Worm (Caenorhabditis elegans) whole organism, young adult: ENCODE measurements around the gene W06D12.6.

ENCODE experiments used
- ama-1 ChIP-seq, 3 experiments: fragments of 150-350 bp in 1 of 3; sonication (generic microtip) in 2 of 3; optimal IDR thresholded peaks; 2 replicates each; lab custom pipeline; 2014 to 2018; ENCODE audit warnings: missing biosample characterization in 2 of 3, missing genetic modification characterization in 2 of 3, missing genetic modification reagents in 2 of 3
- lin-35 ChIP-seq, 3 experiments: fragments of 150-350 bp in 2 of 3; sonication (generic microtip) in 1 of 3; optimal IDR thresholded peaks; 2 replicates each; lab custom pipeline; 2014 to 2018; ENCODE audit warnings: missing biosample characterization in 3 of 3, missing genetic modification characterization in 3 of 3, missing genetic modification reagents in 3 of 3
- unc-130 ChIP-seq: sonication (generic microtip); optimal IDR thresholded peaks from 2 replicates; lab custom pipeline; 2016; ENCODE audit warnings: missing genetic modification reagents, missing genetic modification characterization, missing compliant biosample characterization

DNA sequence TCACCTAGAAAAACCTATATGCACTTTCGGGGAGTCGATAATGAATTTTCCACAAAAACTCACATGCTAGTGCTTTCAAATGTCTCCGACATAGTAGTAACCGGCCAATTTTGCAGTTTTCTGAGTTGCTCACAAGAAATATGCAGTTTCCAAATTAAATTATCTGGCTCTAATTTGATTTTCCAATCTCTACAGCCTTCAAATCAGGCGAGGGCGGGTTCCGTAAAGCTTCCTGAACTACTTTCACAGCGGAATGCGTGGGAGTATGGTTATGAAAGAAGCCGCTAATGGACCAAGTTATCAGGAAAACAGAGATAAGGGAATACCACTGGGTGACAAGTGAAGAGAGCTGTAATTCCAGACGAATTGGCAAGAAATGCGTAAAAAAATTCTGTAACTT, 40.0 kb upstream of the W06D12.6 start, which contains the start of gene F59A1.11:
- TF ChIP-seq unc-130 (GFP tag; lab: Kevin White, UChicago) (no peak), lin-35 (GFP tag; optimal IDR thresholded peaks at IDR 0.05; lab: Kevin White, UChicago) (no peak), ama-1 (optimal IDR thresholded peaks at IDR 0.05; lab: Kevin White, UChicago) (no peak), ama-1 (GFP tag; optimal IDR thresholded peaks at IDR 0.05; lab: Kevin White, UChicago) (no peak)
